Worm (Caenorhabditis elegans): Measurements from ENCODE around the gene C26B9.2.
A peak's percentile ranks its signal among the peaks of the same experiment; 100 is the strongest.

C26B9.2 gene

ce11 chrX:5319214-5319838 lies 20.7 kb upstream of the C26B9.2 start (continued):
- TF ChIP-seq dmd-6 (GFP tag; IDR thresholded peaks at IDR 0.05) (peak; percentile 57), mdt-29 (GFP tag; IDR thresholded peaks at IDR 0.05) (peak; percentile 33; the same call in 1 of the 2 replicates), zag-1 (tag; optimal IDR thresholded peaks at IDR 0.05) (no peak), F44E2.7 (GFP tag; IDR thresholded peaks at IDR 0.05) (peak; percentile 86; the same call in 1 of the 2 replicates), mep-1 (tag; optimal IDR thresholded peaks at IDR 0.05) (peak; percentile 39), lsy-2 (tag; optimal IDR thresholded peaks at IDR 0.05) (no peak)

DNA sequence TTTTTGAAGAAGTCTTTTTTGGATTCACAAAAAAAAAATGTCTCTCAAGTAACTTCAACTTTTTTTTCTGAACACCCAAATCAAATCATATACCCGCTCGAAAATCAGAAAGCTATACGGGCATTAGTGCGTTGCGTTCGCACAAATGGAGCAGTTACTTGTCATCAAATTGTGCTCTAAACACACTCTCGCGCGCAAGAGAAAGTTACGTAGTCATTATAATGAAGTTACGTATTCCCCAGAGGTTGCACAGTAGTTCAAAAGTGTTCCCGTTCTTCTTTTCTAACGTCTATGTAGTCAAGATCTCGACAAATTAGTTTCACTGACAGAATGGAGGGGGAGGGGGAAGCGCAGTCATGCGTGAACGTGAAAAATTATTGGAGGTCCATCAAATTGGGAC lies 18.4 kb upstream of the C26B9.2 start:
- TF ChIP-seq nhr-41 (GFP tag; IDR thresholded peaks at IDR 0.05) = no peak
- no peak for TF ChIP-seq lin-39 (tag; optimal IDR thresholded peaks at IDR 0.05)
- TF ChIP-seq jun-1 (tag; optimal IDR thresholded peaks at IDR 0.05) = no peak
- TF ChIP-seq dmd-8 (GFP tag; IDR thresholded peaks at IDR 0.05) = no peak
- TF ChIP-seq nhr-6 (tag; optimal IDR thresholded peaks at IDR 0.05) = no peak
- no peak for TF ChIP-seq mes-2 (tag; optimal IDR thresholded peaks at IDR 0.05; ENCODE audit: poor library complexity, severe bottlenecking)
- no peak for TF ChIP-seq nhr-28 (tag; optimal IDR thresholded peaks at IDR 0.05)
- TF ChIP-seq R02D3.7 (tag; optimal IDR thresholded peaks at IDR 0.05) = no peak
- no peak for TF ChIP-seq ztf-7 (tag; optimal IDR thresholded peaks at IDR 0.05)
- no peak for TF ChIP-seq Y48G9A.11 (GFP tag; IDR thresholded peaks at IDR 0.05)
- TF ChIP-seq lin-29 (GFP tag; IDR thresholded peaks at IDR 0.05) = no peak
- TF ChIP-seq lir-3 (tag; optimal IDR thresholded peaks at IDR 0.05) = no peak
- no peak for TF ChIP-seq pha-4 (GFP tag; IDR thresholded peaks at IDR 0.05)
- no peak for TF ChIP-seq pha-4 (tag; optimal IDR thresholded peaks at IDR 0.05)
- TF ChIP-seq mxl-2 (GFP tag; conservative IDR thresholded peaks at IDR 0.05) = no peak
- TF ChIP-seq ceh-82 (tag; optimal IDR thresholded peaks at IDR 0.05) = no peak
- TF ChIP-seq ctbp-1 (GFP tag; IDR thresholded peaks at IDR 0.05) = no peak

ce11 chrX:5323287-5323686 lies 16.7 kb upstream of the C26B9.2 start, which contains the start of gene sto-2:
Gene sto-2, minus strand, starts transcription at chrX:5323387.
- no peak for TF ChIP-seq daf-16 (GFP tag; optimal IDR thresholded peaks at IDR 0.05)
- no peak for TF ChIP-seq daf-16 (tag; optimal IDR thresholded peaks at IDR 0.05)
- no peak for TF ChIP-seq mes-2 (tag; optimal IDR thresholded peaks at IDR 0.05; ENCODE audit: poor library complexity, severe bottlenecking)
- no peak for TF ChIP-seq ceh-62 (tag; optimal IDR thresholded peaks at IDR 0.05)
- no peak for TF ChIP-seq dmd-6 (GFP tag; IDR thresholded peaks at IDR 0.05)
- TF ChIP-seq cey-2 (tag; optimal IDR thresholded peaks at IDR 0.05; ENCODE audit: borderline replicate concordance, insufficient read depth) = no peak
- no peak for TF ChIP-seq lir-3 (tag; optimal IDR thresholded peaks at IDR 0.05)
- no peak for TF ChIP-seq Y48G9A.11 (GFP tag; IDR thresholded peaks at IDR 0.05)
- no peak for TF ChIP-seq unc-39 (tag; optimal IDR thresholded peaks at IDR 0.05)
- TF ChIP-seq aha-1 (tag) = no peak
- TF ChIP-seq snpc-4 (tag; optimal IDR thresholded peaks at IDR 0.05) = no peak
- TF ChIP-seq lim-7 (GFP tag; IDR thresholded peaks at IDR 0.05) = no peak
- TF ChIP-seq lin-15B (tag; optimal IDR thresholded peaks at IDR 0.05) = no peak
- no peak for TF ChIP-seq Y75B8A.6 (GFP tag; IDR thresholded peaks at IDR 0.05)
- TF ChIP-seq unc-62 (GFP tag; optimal IDR thresholded peaks at IDR 0.05 in 1 of 2) = no peak
- no peak for TF ChIP-seq unc-62 (tag; optimal IDR thresholded peaks at IDR 0.05)
- TF ChIP-seq nhr-77 (tag; optimal IDR thresholded peaks at IDR 0.05) = no peak
- TF ChIP-seq ztf-7 (tag; optimal IDR thresholded peaks at IDR 0.05) = no peak

- TF ChIP-seq cey-2 (tag; optimal IDR thresholded peaks at IDR 0.05; ENCODE audit: borderline replicate concordance, insufficient read depth) = no peak
- TF ChIP-seq mep-1 (tag; optimal IDR thresholded peaks at IDR 0.05) = no peak
- TF ChIP-seq ceh-44 (GFP tag; IDR thresholded peaks at IDR 0.05) = no peak
- no peak for TF ChIP-seq zag-1 (tag; optimal IDR thresholded peaks at IDR 0.05)
- TF ChIP-seq unc-62 (GFP tag; optimal IDR thresholded peaks at IDR 0.05 in 1 of 2) = no peak
- no peak for TF ChIP-seq unc-62 (tag; optimal IDR thresholded peaks at IDR 0.05)
- no peak for TF ChIP-seq vab-7 (GFP tag; IDR thresholded peaks at IDR 0.05)
- TF ChIP-seq mxl-2 (GFP tag; conservative IDR thresholded peaks at IDR 0.05) = no peak
- no peak for TF ChIP-seq T20F7.1 (GFP tag; optimal IDR thresholded peaks at IDR 0.05)
- no peak for TF ChIP-seq F37D6.2 (tag; optimal IDR thresholded peaks at IDR 0.05)
- TF ChIP-seq attf-4 (tag; optimal IDR thresholded peaks at IDR 0.05) = no peak
- peak; percentile 48 for TF ChIP-seq dve-1 (tag; optimal IDR thresholded peaks at IDR 0.05; ENCODE audit: insufficient read depth)
- no peak for TF ChIP-seq ceh-28 (tag; optimal IDR thresholded peaks at IDR 0.05)
- TF ChIP-seq ctbp-1 (GFP tag; IDR thresholded peaks at IDR 0.05) = no peak
- TF ChIP-seq skn-1 (tag; optimal IDR thresholded peaks at IDR 0.05) = no peak
- no peak for TF ChIP-seq D1046.2 (GFP tag; IDR thresholded peaks at IDR 0.05)
- no peak for TF ChIP-seq nhr-237 (tag; optimal IDR thresholded peaks at IDR 0.05)
- TF ChIP-seq pqm-1 (tag; optimal IDR thresholded peaks at IDR 0.05) = peak; percentile 63
- TF ChIP-seq hmg-1.1 (GFP tag; IDR thresholded peaks at IDR 0.05) = no peak
These were observed 10.8 kb upstream of the C26B9.2 start, which contains the start of gene C26B9.5 for ce11 chrX:5329236-5329635. Gene C26B9.5, plus strand, starts transcription at chrX:5329479.

Measured in whole organism, L4 larva.